Worm (Caenorhabditis elegans): ENCODE data around the gene tag-329.

DNA sequence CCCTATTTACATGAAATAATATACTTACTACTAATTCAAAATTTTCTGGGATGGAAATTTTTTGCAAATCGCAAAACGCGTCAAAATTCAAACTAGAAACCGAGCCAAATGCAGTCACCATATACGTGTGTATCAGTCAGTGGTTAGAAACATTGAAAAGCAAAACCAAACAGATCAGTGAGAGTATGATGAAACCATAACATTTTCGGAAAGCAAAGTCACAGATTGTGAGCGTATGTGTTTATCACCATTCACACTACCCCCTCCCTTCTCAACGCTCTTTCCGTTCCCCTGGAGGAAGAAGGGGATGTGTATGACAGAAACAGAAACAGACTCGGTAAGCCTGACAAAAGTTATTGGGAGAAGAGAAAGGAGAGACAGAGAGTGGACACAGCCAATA, 37.0 kb downstream of the tag-329 start:
- TF ChIP-seq tbx-37 (GFP tag; conservative IDR thresholded peaks at IDR 0.05) (no peak), B0310.2 (tag; optimal IDR thresholded peaks at IDR 0.05) (no peak)
